Fruit fly (Drosophila melanogaster): ENCODE measurements around the gene Rab1.

Rab1 gene

dm6 chr3R:21223453-21224057 lies 45.3 kb downstream of the Rab1 start, which contains the start of the genes CG3337 and Nelf-A (continued):
- peak; percentile 64 for TF ChIP-seq onecut (GFP tag; IDR thresholded peaks at IDR 0.05)
- peak; percentile 95 for TF ChIP-seq MESR4 (GFP tag; optimal IDR thresholded peaks at IDR 0.05)
- peak; percentile 76 for TF ChIP-seq Hsf (GFP tag; optimal IDR thresholded peaks at IDR 0.05)
- peak; percentile 53 for TF ChIP-seq CG33557 (GFP tag; optimal IDR thresholded peaks at IDR 0.05)
- TF ChIP-seq B-H1 (GFP tag; IDR thresholded peaks at IDR 0.05): peak; percentile 42; the same call in 1 of the 3 replicates
- TF ChIP-seq Usf (GFP tag; optimal IDR thresholded peaks at IDR 0.05): peak; percentile 21
- TF ChIP-seq C15 (GFP tag; IDR thresholded peaks at IDR 0.05): no peak
- TF ChIP-seq CG4328 (GFP tag; optimal IDR thresholded peaks at IDR 0.05): no peak
- TF ChIP-seq usp (GFP tag; optimal IDR thresholded peaks at IDR 0.05): no peak
- peak; percentile 72 for TF ChIP-seq ind (GFP tag; optimal IDR thresholded peaks at IDR 0.05)
- TF ChIP-seq h (optimal IDR thresholded peaks at IDR 0.05): no peak
- TF ChIP-seq CG7745 (tag; optimal IDR thresholded peaks at IDR 0.05): no peak
- peak; percentile 50 for TF ChIP-seq Adf1 (GFP tag; IDR thresholded peaks at IDR 0.05)
- TF ChIP-seq Poxn (GFP tag; IDR thresholded peaks at IDR 0.05): no peak
- peak; percentile 98 for TF ChIP-seq Dref (GFP tag; IDR thresholded peaks at IDR 0.05)
- peak; percentile 36 for TF ChIP-seq CG13775 (GFP tag; optimal IDR thresholded peaks at IDR 0.05)
- TF ChIP-seq tap (tag; optimal IDR thresholded peaks at IDR 0.05): no peak
- no peak for TF ChIP-seq cwo (GFP tag; optimal IDR thresholded peaks at IDR 0.05)
- peak; percentile 94 for TF ChIP-seq CG17186 (GFP tag; optimal IDR thresholded peaks at IDR 0.05)
- no peak for TF ChIP-seq CG6654 (GFP tag; optimal IDR thresholded peaks at IDR 0.05)
- TF ChIP-seq CG9727 (GFP tag; optimal IDR thresholded peaks at IDR 0.05): peak; percentile 59
- peak; percentile 35 for TF ChIP-seq PHDP (tag; optimal IDR thresholded peaks at IDR 0.05)
- no peak for TF ChIP-seq CG15601 (tag; optimal IDR thresholded peaks at IDR 0.05)
- no peak for TF ChIP-seq Fer2 (tag; optimal IDR thresholded peaks at IDR 0.05)
- TF ChIP-seq sna (GFP tag; IDR thresholded peaks at IDR 0.05; ENCODE audit: partially characterized antibody): 0 out of 2 replicates have a peak, but pooled peaks have one; percentile 29
- no peak for TF ChIP-seq CG2202 (tag; optimal IDR thresholded peaks at IDR 0.05)
- peak; percentile 76 for TF ChIP-seq CG16779 (GFP tag; IDR thresholded peaks at IDR 0.05)
- TF ChIP-seq D (optimal IDR thresholded peaks at IDR 0.05): no peak
- peak; percentile 14 for TF ChIP-seq D (GFP tag; optimal IDR thresholded peaks at IDR 0.05)
- TF ChIP-seq Sry-β (GFP tag; optimal IDR thresholded peaks at IDR 0.05): no peak
- peak; percentile 40 for TF ChIP-seq CG7271 (tag; optimal IDR thresholded peaks at IDR 0.05)
- TF ChIP-seq BtbVII (GFP tag; optimal IDR thresholded peaks at IDR 0.05): peak; percentile 47
- TF ChIP-seq Nf-YB (GFP tag; optimal IDR thresholded peaks at IDR 0.05): no peak
- TF ChIP-seq CG11456 (GFP tag; IDR thresholded peaks at IDR 0.05): peak; percentile 88
- peak; percentile 22; the same call in 1 of the 2 replicates for TF ChIP-seq Drgx (GFP tag; IDR thresholded peaks at IDR 0.05)
- TF ChIP-seq Doc3 (GFP tag; IDR thresholded peaks at IDR 0.05; ENCODE audit: partially characterized antibody): peak; percentile 55; the same call in 2 of the 3 replicates
- peak; percentile 65 for TF ChIP-seq CG12744 (GFP tag; optimal IDR thresholded peaks at IDR 0.05)
- no peak for TF ChIP-seq Oli (tag; optimal IDR thresholded peaks at IDR 0.05)
- TF ChIP-seq Hey (tag; optimal IDR thresholded peaks at IDR 0.05): no peak
- TF ChIP-seq nmo (GFP tag; optimal IDR thresholded peaks at IDR 0.05): peak; percentile 68
- peak; percentile 22; the same call in 1 of the 2 replicates for TF ChIP-seq CG32767 (GFP tag; IDR thresholded peaks at IDR 0.05)
- TF ChIP-seq dimm (GFP tag; IDR thresholded peaks at IDR 0.05): no peak
- no peak for TF ChIP-seq ATbp (GFP tag; optimal IDR thresholded peaks at IDR 0.05)
- no peak for TF ChIP-seq Ravus (GFP tag; IDR thresholded peaks at IDR 0.05)
- peak; percentile 64 for TF ChIP-seq ERR (GFP tag; optimal IDR thresholded peaks at IDR 0.05)
- TF ChIP-seq vnd (GFP tag; IDR thresholded peaks at IDR 0.05; ENCODE audit: partially characterized antibody): peak; percentile 69
- TF ChIP-seq tup (GFP tag; optimal IDR thresholded peaks at IDR 0.05): peak; percentile 23
- no peak for TF ChIP-seq danr (GFP tag; IDR thresholded peaks at IDR 0.05)
- TF ChIP-seq vvl (GFP tag; IDR thresholded peaks at IDR 0.05): peak; percentile 81
- TF ChIP-seq so (GFP tag; IDR thresholded peaks at IDR 0.05): 0 out of 3 replicates have a peak, but pooled peaks have one; percentile 19

All from whole organism, embryonic.